Fruit fly (Drosophila melanogaster) whole organism, embryonic: ENCODE results near the gene st.

Experiments used
- ATbp ChIP-seq: fragments of 200-800 bp; sonication (Bioruptor generic); optimal IDR thresholded peaks from 2 replicates; lab custom pipeline; 2017; ENCODE audit warnings: missing biosample characterization, mild to moderate bottlenecking, missing genetic modification characterization, missing genetic modification reagents
- Asciz ChIP-seq: fragments of 200-800 bp; sonication (Bioruptor generic); optimal IDR thresholded peaks from 2 replicates; lab custom pipeline; 2017; ENCODE audit warnings: missing biosample characterization, mild to moderate bottlenecking, missing genetic modification characterization, missing genetic modification reagents
- C15 ChIP-seq: fragments of 200-800 bp; sonication (Bioruptor generic); IDR thresholded peaks from 3 replicates; pipeline ENCODE4 v1.3.6; 2022; ENCODE audit warnings: missing biosample characterization, missing genetic modification characterization
- CG10147 ChIP-seq: fragments of 200-800 bp; sonication (Bioruptor generic); optimal IDR thresholded peaks from 2 replicates; lab custom pipeline; 2019; ENCODE audit warnings: missing biosample characterization, mild to moderate bottlenecking, missing genetic modification characterization, moderate library complexity
- CG10979 ChIP-seq: fragments of 200-800 bp; sonication (Bioruptor generic); optimal IDR thresholded peaks from 2 replicates; lab custom pipeline; 2018; ENCODE audit warnings: missing biosample characterization, mild to moderate bottlenecking, missing genetic modification characterization, moderate library complexity
- CG11504 ChIP-seq: fragments of 200-800 bp; sonication (Bioruptor generic); optimal IDR thresholded peaks from 3 replicates; lab custom pipeline; 2019; ENCODE audit warnings: missing biosample characterization, mild to moderate bottlenecking, missing genetic modification characterization, moderate library complexity
- CG12219 ChIP-seq: fragments of 200-800 bp; sonication (Bioruptor generic); optimal IDR thresholded peaks from 3 replicates; lab custom pipeline; 2018; ENCODE audit warnings: missing biosample characterization, mild to moderate bottlenecking, missing genetic modification characterization
- CG12942 ChIP-seq: fragments of 200-800 bp; sonication (Bioruptor generic); optimal IDR thresholded peaks from 3 replicates; lab custom pipeline; 2016; ENCODE audit warnings: missing biosample characterization, missing genetic modification characterization
- CG15601 ChIP-seq: fragments of 200-800 bp; sonication (Bioruptor generic); optimal IDR thresholded peaks from 3 replicates; lab custom pipeline; 2019; ENCODE audit warnings: missing biosample characterization, mild to moderate bottlenecking, missing genetic modification characterization, moderate library complexity
- CG17186 ChIP-seq: fragments of 200-800 bp; sonication (Bioruptor generic); optimal IDR thresholded peaks from 3 replicates; lab custom pipeline; 2017; ENCODE audit warnings: missing biosample characterization, missing genetic modification reagents, missing genetic modification characterization
- CG17361 ChIP-seq: fragments of 200-800 bp; sonication (Bioruptor generic); IDR thresholded peaks from 3 replicates; pipeline ENCODE4 v1.3.6; 2022; ENCODE audit warnings: missing biosample characterization, missing genetic modification characterization
- CG18262 ChIP-seq: fragments of 200-800 bp; optimal IDR thresholded peaks from 3 replicates; lab custom pipeline; 2019; ENCODE audit warnings: missing biosample characterization, mild to moderate bottlenecking, missing genetic modification characterization, moderate library complexity
- CG2116 ChIP-seq: fragments of 200-800 bp; sonication (Bioruptor generic); optimal IDR thresholded peaks from 3 replicates; lab custom pipeline; 2018; ENCODE audit warnings: missing biosample characterization, mild to moderate bottlenecking, missing genetic modification characterization
- CG2678 ChIP-seq: fragments of 200-800 bp; sonication (Bioruptor generic); optimal IDR thresholded peaks from 3 replicates; lab custom pipeline; 2019; ENCODE audit warnings: missing biosample characterization, mild to moderate bottlenecking, missing genetic modification characterization, moderate library complexity
- CG3065 ChIP-seq: fragments of 200-800 bp; sonication (Bioruptor generic); optimal IDR thresholded peaks from 2 replicates; lab custom pipeline; 2016; ENCODE audit warnings: missing biosample characterization, missing genetic modification characterization
- CG33213 ChIP-seq: fragments of 200-800 bp; sonication (Bioruptor generic); optimal IDR thresholded peaks from 3 replicates; lab custom pipeline; 2016; ENCODE audit warnings: missing biosample characterization, missing genetic modification characterization
- CG34224 ChIP-seq: fragments of 200-800 bp; sonication (Bioruptor generic); IDR thresholded peaks from 3 replicates; pipeline ENCODE4 v1.3.6; 2022; ENCODE audit warnings: missing biosample characterization, missing genetic modification characterization; ENCODE audit not compliant: partially characterized antibody
- CG4360 ChIP-seq: fragments of 200-800 bp; sonication (Bioruptor generic); IDR thresholded peaks from 2 replicates; pipeline ENCODE4 v1.3.6; 2022; ENCODE audit warnings: missing biosample characterization, missing genetic modification characterization
- CG4707 ChIP-seq: fragments of 200-800 bp; sonication (Bioruptor generic); optimal IDR thresholded peaks from 2 replicates; lab custom pipeline; 2018; ENCODE audit warnings: missing biosample characterization, mild to moderate bottlenecking, missing genetic modification characterization, moderate library complexity
- CG5953 ChIP-seq: fragments of 200-800 bp; sonication (Bioruptor generic); IDR thresholded peaks from 2 replicates; pipeline ENCODE4 v1.3.6; 2022; ENCODE audit warnings: missing biosample characterization, missing genetic modification characterization
- CG7271 ChIP-seq: fragments of 200-800 bp; sonication (Bioruptor generic); optimal IDR thresholded peaks from 2 replicates; lab custom pipeline; 2018; ENCODE audit warnings: missing biosample characterization, mild to moderate bottlenecking, missing genetic modification characterization, moderate library complexity
- CG9876 ChIP-seq: fragments of 200-800 bp; sonication (Bioruptor generic); optimal IDR thresholded peaks from 2 replicates; lab custom pipeline; 2016; ENCODE audit warnings: missing biosample characterization, missing genetic modification characterization
- CkIIα-i1 ChIP-seq: fragments of 200-800 bp; sonication (Bioruptor generic); IDR thresholded peaks from 2 replicates; pipeline ENCODE4 v1.3.6; 2022; ENCODE audit warnings: missing biosample characterization, missing genetic modification characterization
- ERR ChIP-seq: fragments of 200-800 bp; sonication (Bioruptor generic); optimal IDR thresholded peaks from 2 replicates; lab custom pipeline; 2016; ENCODE audit warnings: missing biosample characterization, missing genetic modification characterization
- GATAe ChIP-seq: fragments of 200-800 bp; sonication (Bioruptor generic); conservative IDR thresholded peaks from 2 replicates; pipeline ENCODE4 v1.3.6; 2022; ENCODE audit warnings: missing biosample characterization, missing genetic modification characterization
- Hr39 ChIP-seq: fragments of >200 bp; optimal IDR thresholded peaks from 2 replicates; lab custom pipeline; 2017
- Lim3 ChIP-seq: fragments of 200-800 bp; sonication (Bioruptor generic); IDR thresholded peaks from 2 replicates; pipeline ENCODE4 v1.3.6; 2022; ENCODE audit warnings: missing biosample characterization, missing genetic modification characterization
- Med ChIP-seq: fragments of 200-800 bp; sonication (Bioruptor generic); peaks from one replicate; lab custom pipeline; 2016; ENCODE audit warnings: missing biosample characterization, missing genetic modification characterization, mild to moderate bottlenecking, inconsistent platforms, moderate library complexity
- Oaz ChIP-seq: fragments of 200-800 bp; sonication (Bioruptor generic); IDR thresholded peaks from 2 replicates; pipeline ENCODE4 v1.3.6; 2022; ENCODE audit warnings: missing biosample characterization, missing genetic modification characterization
- Rfx ChIP-seq: fragments of 200-800 bp; sonication (Bioruptor generic); IDR thresholded peaks from 2 replicates; pipeline ENCODE4 v1.3.6; 2022; ENCODE audit warnings: missing biosample characterization, missing genetic modification characterization
- Rx ChIP-seq: fragments of 200-800 bp; sonication (Bioruptor generic); IDR thresholded peaks from 2 replicates; pipeline ENCODE4 v1.3.6; 2022; ENCODE audit warnings: missing biosample characterization, missing genetic modification characterization
- Sox102F ChIP-seq: fragments of 200-800 bp; sonication (Bioruptor generic); optimal IDR thresholded peaks from 2 replicates; lab custom pipeline; 2018; ENCODE audit warnings: missing biosample characterization, mild to moderate bottlenecking, missing genetic modification characterization, moderate library complexity
- amos ChIP-seq: fragments of 200-800 bp; sonication (Bioruptor generic); IDR thresholded peaks from 2 replicates; pipeline ENCODE4 v1.3.6; 2022; ENCODE audit warnings: missing biosample characterization, missing genetic modification characterization; ENCODE audit not compliant: partially characterized antibody
- aop ChIP-seq: fragments of 200-800 bp; sonication (Bioruptor generic); IDR thresholded peaks from 2 replicates; pipeline ENCODE4 v1.3.6; 2022; ENCODE audit warnings: missing biosample characterization, missing genetic modification characterization
- br ChIP-seq: fragments of >200 bp; optimal IDR thresholded peaks from 2 replicates; lab custom pipeline; 2017
- cato ChIP-seq: fragments of 200-800 bp; sonication (Bioruptor generic); optimal IDR thresholded peaks from 2 replicates; lab custom pipeline; 2016; ENCODE audit warnings: missing biosample characterization, missing genetic modification characterization, borderline replicate concordance
- chn ChIP-seq: fragments of 200-800 bp; sonication (Bioruptor generic); optimal IDR thresholded peaks from 2 replicates; lab custom pipeline; 2016; ENCODE audit warnings: missing biosample characterization, missing genetic modification characterization
- dm ChIP-seq: fragments of 200-800 bp; sonication (Bioruptor generic); optimal IDR thresholded peaks from 3 replicates; lab custom pipeline; 2016; ENCODE audit warnings: missing biosample characterization, missing genetic modification characterization
- ems ChIP-seq: fragments of 200-800 bp; sonication (Bioruptor generic); optimal IDR thresholded peaks from 3 replicates; lab custom pipeline; 2016; ENCODE audit warnings: missing biosample characterization, missing genetic modification characterization
- fd3F ChIP-seq: fragments of 200-800 bp; sonication (Bioruptor generic); optimal IDR thresholded peaks from 2 replicates; lab custom pipeline; 2018; ENCODE audit warnings: missing biosample characterization, mild to moderate bottlenecking, missing genetic modification characterization, moderate library complexity
- gcm ChIP-seq: fragments of 200-800 bp; sonication (Bioruptor generic); optimal IDR thresholded peaks from 2 replicates; lab custom pipeline; 2019; ENCODE audit warnings: missing biosample characterization, mild to moderate bottlenecking, missing genetic modification characterization, moderate library complexity
- gem ChIP-seq: fragments of 200-800 bp; sonication (Bioruptor generic); optimal IDR thresholded peaks from 2 replicates; lab custom pipeline; 2019; ENCODE audit warnings: missing biosample characterization, mild to moderate bottlenecking, missing genetic modification characterization, moderate library complexity
- gt ChIP-seq: fragments of 200-800 bp; sonication (Bioruptor generic); IDR thresholded peaks from 2 replicates; pipeline ENCODE4 v1.3.6; 2022; ENCODE audit warnings: missing biosample characterization, missing genetic modification characterization
- hth ChIP-seq: fragments of >200 bp; optimal IDR thresholded peaks from 2 replicates; lab custom pipeline; 2017; ENCODE audit warnings: inconsistent platforms
- nmo ChIP-seq: fragments of 200-800 bp; sonication (Bioruptor generic); optimal IDR thresholded peaks from 2 replicates; lab custom pipeline; 2018; ENCODE audit warnings: missing biosample characterization, mild to moderate bottlenecking, missing genetic modification characterization, moderate library complexity
- odd ChIP-seq: fragments of 200-800 bp; sonication (Bioruptor generic); optimal IDR thresholded peaks from 2 replicates; lab custom pipeline; 2017; ENCODE audit warnings: missing biosample characterization, mild to moderate bottlenecking, missing genetic modification characterization
- phol ChIP-seq: fragments of 200-800 bp; sonication (Bioruptor generic); optimal IDR thresholded peaks from 3 replicates; lab custom pipeline; 2018; ENCODE audit warnings: missing biosample characterization, mild to moderate bottlenecking, missing genetic modification characterization, moderate library complexity
- prd ChIP-seq, 3 experiments: fragments of >200 bp in 2 of 3; fragments of 200-800 bp in 1 of 3; sonication (Bioruptor generic) in 1 of 3; optimal IDR thresholded peaks in 2 of 3; IDR thresholded peaks in 1 of 3; 2 replicates in 2 of 3; 3 replicates in 1 of 3; pipeline versions ENCODE4 v1.3.6 to Lab custom; 2017 to 2022; ENCODE audit warnings: missing biosample characterization in 1 of 3, missing genetic modification characterization in 1 of 3
- repo ChIP-seq: fragments of 200-800 bp; sonication (Bioruptor generic); optimal IDR thresholded peaks from 2 replicates; lab custom pipeline; 2016; ENCODE audit warnings: missing biosample characterization, missing genetic modification characterization
- slou ChIP-seq: fragments of 200-800 bp; sonication (Bioruptor generic); optimal IDR thresholded peaks from 3 replicates; lab custom pipeline; 2016; ENCODE audit warnings: missing biosample characterization, missing genetic modification characterization
- tll ChIP-seq, 2 experiments: fragments of 200-800 bp in 1 of 2; fragments of >200 bp in 1 of 2; sonication (Bioruptor generic) in 1 of 2; optimal IDR thresholded peaks; 2 replicates each; lab custom pipeline; 2017 to 2019; ENCODE audit warnings: missing biosample characterization in 2 of 2, missing genetic modification characterization in 2 of 2, mild to moderate bottlenecking in 1 of 2, moderate library complexity in 1 of 2

Gene st

dm6 chr3L:16487812-16488211, 9.6 kb upstream of the st start (continued):
- TF ChIP-seq CG4360 (GFP tag; lab: Robert Waterston, UW) (no peak), gem (peak; percentile 27), CG2116 (no peak), amos (no peak), CG3065 (GFP tag; lab: Kevin White, UChicago) (no peak), CG18262 (peak; percentile 58), Med (GFP tag; lab: Kevin White, UChicago) (no peak), CG17361 (peak; percentile 55; the same call in 1 of the 3 replicates), Oaz (GFP tag; lab: Robert Waterston, UW) (no peak), ems (GFP tag; lab: Kevin White, UChicago) (no peak), Sox102F (GFP tag; lab: Kevin White, UChicago) (peak; percentile 26), br (lab: Kevin White, UChicago) (no peak), ERR (GFP tag; lab: Kevin White, UChicago) (no peak), CG2678 (tag; lab: Kevin White, UChicago) (peak; percentile 39), CG4707 (GFP tag; lab: Kevin White, UChicago) (no peak), Rx (no peak), aop (no peak), CG34224 (GFP tag; lab: Robert Waterston, UW) (no peak), CG7271 (tag; lab: Kevin White, UChicago) (no peak), gcm (no peak), Lim3 (GFP tag; lab: Robert Waterston, UW) (no peak), cato (GFP tag; lab: Kevin White, UChicago) (no peak), CG10147 (GFP tag; lab: Kevin White, UChicago) (no peak), odd (GFP tag; lab: Kevin White, UChicago) (no peak), CG10979 (tag; lab: Kevin White, UChicago) (peak; percentile 39), CG12942 (GFP tag; lab: Kevin White, UChicago) (no peak), ATbp (GFP tag; lab: Kevin White, UChicago) (peak; percentile 16), slou (GFP tag; lab: Kevin White, UChicago) (no peak), CkIIα-i1 (GFP tag; lab: Robert Waterston, UW) (no peak), dm (GFP tag; lab: Kevin White, UChicago) (no peak), CG12219 (no peak), C15 (GFP tag; lab: Robert Waterston, UW) (no peak), GATAe (no peak), phol (tag; lab: Kevin White, UChicago) (peak; percentile 19), tll (GFP tag; optimal IDR thresholded peaks at IDR 0.05; lab: Kevin White, UChicago) (no peak), CG17186 (no peak), Asciz (GFP tag; lab: Kevin White, UChicago) (peak; percentile 24), gt (no peak), CG11504 (tag; lab: Kevin White, UChicago) (peak; percentile 22), nmo (GFP tag; lab: Kevin White, UChicago) (peak; percentile 43)

- TF ChIP-seq fd3F (GFP tag; lab: Kevin White, UChicago) (no peak), hth (lab: Kevin White, UChicago) (no peak), chn (GFP tag; lab: Kevin White, UChicago) (no peak), amos (no peak), CG33213 (GFP tag; lab: Kevin White, UChicago) (no peak), repo (GFP tag; lab: Kevin White, UChicago) (no peak), CG5953 (GFP tag; lab: Robert Waterston, UW) (no peak), phol (tag; lab: Kevin White, UChicago) (peak; percentile 65), CG15601 (tag; lab: Kevin White, UChicago) (no peak), prd (optimal IDR thresholded peaks at IDR 0.05; lab: Kevin White, UChicago) (no peak), prd (GFP tag; IDR thresholded peaks at IDR 0.05; lab: Robert Waterston, UW) (no peak; the same call in 2 of the 3 replicates), Hr39 (peak; percentile 51), CG9876 (GFP tag; lab: Kevin White, UChicago) (no peak), Rfx (GFP tag; lab: Robert Waterston, UW) (peak; percentile 14; the same call in 1 of the 2 replicates)
These were observed 8.8 kb upstream of the st start for dm6 chr3L:16488483-16489258.
